Worm (Caenorhabditis elegans) whole organism, L4 larva: ENCODE measurements around the gene mig-15.
A peak's percentile ranks its signal among the peaks of the same experiment; 100 is the strongest.

ENCODE experiments used
- D1046.2 ChIP-seq: fragments of 200-800 bp; sonication (Bioruptor generic); IDR thresholded peaks from 2 replicates; pipeline ENCODE4 v1.3.6; 2022; ENCODE audit warnings: missing genetic modification characterization, missing compliant biosample characterization
- F10B5.3 ChIP-seq: sonication (generic microtip); optimal IDR thresholded peaks from 2 replicates; lab custom pipeline; 2016; ENCODE audit warnings: mild to moderate bottlenecking, missing genetic modification characterization, missing compliant biosample characterization
- F37D6.2 ChIP-seq: sonication (generic microtip); optimal IDR thresholded peaks from 2 replicates; lab custom pipeline; 2016; ENCODE audit warnings: mild to moderate bottlenecking, missing genetic modification characterization, missing compliant biosample characterization
- F44E2.7 ChIP-seq: fragments of 200-800 bp; sonication (Bioruptor generic); IDR thresholded peaks from 2 replicates; pipeline ENCODE4 v2.1.2; 2022; ENCODE audit warnings: missing genetic modification characterization, missing compliant biosample characterization
- T20F7.1 ChIP-seq: fragments of 200-800 bp; sonication (Bioruptor generic); optimal IDR thresholded peaks from 2 replicates; lab custom pipeline; 2018; ENCODE audit warnings: mild to moderate bottlenecking, missing genetic modification characterization, missing compliant biosample characterization
- Y48G9A.11 ChIP-seq: fragments of 200-800 bp; sonication (Bioruptor generic); IDR thresholded peaks from 2 replicates; pipeline ENCODE4 v1.3.6; 2022; ENCODE audit warnings: missing genetic modification reagents, missing genetic modification characterization, missing compliant biosample characterization
- Y5F2A.4 ChIP-seq: fragments of 200-800 bp; sonication (Bioruptor generic); optimal IDR thresholded peaks from 2 replicates; lab custom pipeline; 2018; ENCODE audit warnings: mild to moderate bottlenecking, missing genetic modification characterization, missing compliant biosample characterization
- Y75B8A.6 ChIP-seq: fragments of 200-800 bp; sonication (Bioruptor generic); IDR thresholded peaks from 2 replicates; pipeline ENCODE4 v1.3.6; 2022; ENCODE audit warnings: missing genetic modification reagents, missing genetic modification characterization, missing compliant biosample characterization
- ZK546.5 ChIP-seq, 2 experiments: sonication (generic microtip); optimal IDR thresholded peaks; 2 replicates each; lab custom pipeline; 2017; ENCODE audit warnings: missing biosample characterization in 2 of 2, missing genetic modification characterization in 2 of 2
- aha-1 ChIP-seq: fragments of 150-350 bp; peaks from one replicate; lab custom pipeline; 2014; ENCODE audit warnings: missing biosample characterization, missing genetic modification characterization
- ama-1 ChIP-seq: fragments of 150-350 bp; optimal IDR thresholded peaks from 2 replicates; lab custom pipeline; 2014; ENCODE audit warnings: inconsistent platforms, mixed read lengths
- arid-1 ChIP-seq: fragments of 200-800 bp; sonication (Bioruptor generic); conservative IDR thresholded peaks from 2 replicates; pipeline ENCODE4 v1.3.6; 2022; ENCODE audit warnings: missing genetic modification reagents, missing genetic modification characterization, missing compliant biosample characterization
- ceh-32 ChIP-seq: sonication (generic microtip); optimal IDR thresholded peaks from 2 replicates; lab custom pipeline; 2016; ENCODE audit warnings: mild to moderate bottlenecking, missing genetic modification characterization, missing compliant biosample characterization; ENCODE audit not compliant: poor library complexity
- daf-12 ChIP-seq: fragments of 150-350 bp; optimal IDR thresholded peaks from 2 replicates; lab custom pipeline; 2014; ENCODE audit warnings: missing biosample characterization, missing genetic modification reagents, missing genetic modification characterization
- daf-16 ChIP-seq, 3 experiments: sonication (generic microtip); optimal IDR thresholded peaks; 2 replicates each; lab custom pipeline; 2016 to 2017; ENCODE audit warnings: missing genetic modification characterization in 3 of 3, missing genetic modification reagents in 3 of 3, mild to moderate bottlenecking in 2 of 3, missing compliant biosample characterization in 2 of 3, missing biosample characterization in 1 of 3, moderate library complexity in 1 of 3
- daf-8 ChIP-seq: fragments of 200-800 bp; sonication (Bioruptor generic); IDR thresholded peaks from 2 replicates; pipeline ENCODE4 v1.3.6; 2022; ENCODE audit warnings: missing genetic modification characterization, missing compliant biosample characterization
- duxl-1 ChIP-seq: sonication (generic microtip); optimal IDR thresholded peaks from 2 replicates; lab custom pipeline; 2016; ENCODE audit warnings: mild to moderate bottlenecking, missing genetic modification characterization, moderate library complexity, missing compliant biosample characterization; ENCODE audit not compliant: poor library complexity
- dve-1 ChIP-seq: sonication (generic microtip); optimal IDR thresholded peaks from 2 replicates; lab custom pipeline; 2017; ENCODE audit warnings: antibody characterized with exemption, mild to moderate bottlenecking, missing genetic modification characterization, missing compliant biosample characterization; ENCODE audit not compliant: insufficient read depth
- fkh-10 ChIP-seq: fragments of 150-350 bp; optimal IDR thresholded peaks from 2 replicates; lab custom pipeline; 2014; ENCODE audit warnings: missing biosample characterization, missing genetic modification reagents, missing genetic modification characterization
- fos-1 ChIP-seq: fragments of 150-350 bp; optimal IDR thresholded peaks from 2 replicates; lab custom pipeline; 2014; ENCODE audit warnings: missing biosample characterization, missing genetic modification characterization
- hif-1 ChIP-seq, 2 experiments: sonication (generic microtip); optimal IDR thresholded peaks; 2 replicates each; lab custom pipeline; 2016 to 2017; ENCODE audit warnings: missing compliant biosample characterization in 2 of 2, missing genetic modification characterization in 2 of 2, missing genetic modification reagents in 2 of 2, missing genotype in 2 of 2, mild to moderate bottlenecking in 1 of 2
- hlh-11 ChIP-seq: fragments of 200-800 bp; sonication (Bioruptor generic); optimal IDR thresholded peaks from 2 replicates; lab custom pipeline; 2018; ENCODE audit warnings: mild to moderate bottlenecking, missing genetic modification characterization, missing compliant biosample characterization
- hlh-30 ChIP-seq: sonication (generic microtip); optimal IDR thresholded peaks from 2 replicates; lab custom pipeline; 2017; ENCODE audit warnings: antibody characterized with exemption, mild to moderate bottlenecking, missing genetic modification characterization, missing compliant biosample characterization; ENCODE audit not compliant: insufficient read depth
- hmg-1.1 ChIP-seq: fragments of 200-800 bp; sonication (Bioruptor generic); IDR thresholded peaks from 2 replicates; pipeline ENCODE4 v1.3.6; 2022; ENCODE audit warnings: missing genetic modification reagents, missing genetic modification characterization, missing compliant biosample characterization
- lin-1 ChIP-seq: fragments of 200-800 bp; sonication (Bioruptor generic); IDR thresholded peaks from 2 replicates; pipeline ENCODE4 v1.3.6; 2022; ENCODE audit warnings: missing genetic modification reagents, missing genetic modification characterization, missing compliant biosample characterization
- lin-13 ChIP-seq: fragments of 150-350 bp; optimal IDR thresholded peaks from 2 replicates; lab custom pipeline; 2014; ENCODE audit warnings: missing biosample characterization, missing genetic modification reagents, missing genetic modification characterization
- lin-15B ChIP-seq: fragments of 150-350 bp; sonication (generic microtip); optimal IDR thresholded peaks from 3 replicates; lab custom pipeline; 2014; ENCODE audit warnings: missing biosample characterization, missing genetic modification characterization
- lin-38 ChIP-seq: fragments of 200-800 bp; sonication (Bioruptor generic); IDR thresholded peaks from 2 replicates; pipeline ENCODE4 v1.3.6; 2022; ENCODE audit warnings: missing genetic modification reagents, missing genetic modification characterization, missing compliant biosample characterization
- lin-39 ChIP-seq: fragments of 150-350 bp; optimal IDR thresholded peaks from 2 replicates; lab custom pipeline; 2014; ENCODE audit warnings: missing biosample characterization, missing genetic modification reagents, missing genetic modification characterization
- mdl-1 ChIP-seq, 2 experiments: fragments of 150-350 bp in 1 of 2; sonication (generic microtip) in 1 of 2; optimal IDR thresholded peaks; 2 replicates each; lab custom pipeline; 2014 to 2017; ENCODE audit warnings: missing biosample characterization in 2 of 2, missing genetic modification characterization in 2 of 2
- mdt-29 ChIP-seq: fragments of 200-800 bp; sonication (Bioruptor generic); IDR thresholded peaks from 2 replicates; pipeline ENCODE4 v1.3.6; 2022; ENCODE audit warnings: missing genetic modification reagents, missing genetic modification characterization, missing compliant biosample characterization
- mxl-2 ChIP-seq: fragments of 200-800 bp; sonication (Bioruptor generic); conservative IDR thresholded peaks from 2 replicates; pipeline ENCODE4 v1.3.6; 2022; ENCODE audit warnings: missing genetic modification reagents, missing genetic modification characterization, missing compliant biosample characterization
- nhr-10 ChIP-seq: fragments of 150-350 bp; optimal IDR thresholded peaks from 2 replicates; lab custom pipeline; 2014; ENCODE audit warnings: missing biosample characterization, missing genetic modification characterization
- nhr-111 ChIP-seq: fragments of 200-800 bp; sonication (Bioruptor generic); optimal IDR thresholded peaks from 2 replicates; lab custom pipeline; 2018; ENCODE audit warnings: mild to moderate bottlenecking, missing genetic modification characterization, missing compliant biosample characterization
- nhr-28 ChIP-seq: fragments of 150-350 bp; optimal IDR thresholded peaks from 2 replicates; lab custom pipeline; 2014; ENCODE audit warnings: missing biosample characterization, missing genetic modification characterization
- nhr-41 ChIP-seq: fragments of 200-800 bp; sonication (Bioruptor generic); IDR thresholded peaks from 2 replicates; pipeline ENCODE4 v1.3.6; 2022; ENCODE audit warnings: missing genetic modification reagents, missing genetic modification characterization, missing compliant biosample characterization
- nhr-42 ChIP-seq: fragments of 200-800 bp; sonication (Bioruptor generic); IDR thresholded peaks from 2 replicates; pipeline ENCODE4 v1.3.6; 2022; ENCODE audit warnings: missing genetic modification characterization, missing compliant biosample characterization
- nhr-48 ChIP-seq: sonication (generic microtip); optimal IDR thresholded peaks from 2 replicates; lab custom pipeline; 2016; ENCODE audit warnings: mild to moderate bottlenecking, missing genetic modification characterization, missing compliant biosample characterization
- nhr-76 ChIP-seq: fragments of 150-350 bp; optimal IDR thresholded peaks from 2 replicates; lab custom pipeline; 2014; ENCODE audit warnings: missing biosample characterization, missing genetic modification characterization
- nhr-77 ChIP-seq: fragments of 150-350 bp; optimal IDR thresholded peaks from 2 replicates; lab custom pipeline; 2014; ENCODE audit warnings: missing biosample characterization, missing genetic modification characterization
- pha-4 ChIP-seq, 2 experiments: fragments of 150-350 bp in 1 of 2; fragments of 200-800 bp in 1 of 2; sonication (Bioruptor generic) in 1 of 2; IDR thresholded peaks in 1 of 2; optimal IDR thresholded peaks in 1 of 2; 2 replicates each; pipeline versions ENCODE4 v1.3.6 to Lab custom; 2014 to 2022; ENCODE audit warnings: missing genetic modification characterization in 2 of 2, missing genetic modification reagents in 2 of 2, missing biosample characterization in 1 of 2, missing compliant biosample characterization in 1 of 2
- php-3 ChIP-seq: fragments of 200-800 bp; sonication (Bioruptor generic); IDR thresholded peaks from 2 replicates; pipeline ENCODE4 v1.3.6; 2022; ENCODE audit warnings: missing genetic modification reagents, missing genetic modification characterization, missing compliant biosample characterization
- pqm-1 ChIP-seq: sonication (generic microtip); optimal IDR thresholded peaks from 2 replicates; lab custom pipeline; 2017; ENCODE audit warnings: missing biosample characterization, missing genetic modification characterization
- sdz-12 ChIP-seq: fragments of 200-800 bp; sonication (Bioruptor generic); optimal IDR thresholded peaks from 2 replicates; lab custom pipeline; 2018; ENCODE audit warnings: mild to moderate bottlenecking, missing genetic modification characterization, missing compliant biosample characterization
- skn-1 ChIP-seq: fragments of 150-350 bp; optimal IDR thresholded peaks from 2 replicates; lab custom pipeline; 2014; ENCODE audit warnings: missing biosample characterization, missing genetic modification characterization
- snpc-4 ChIP-seq: fragments of 150-350 bp; optimal IDR thresholded peaks from 2 replicates; lab custom pipeline; 2014; ENCODE audit warnings: missing biosample characterization, missing genetic modification characterization
- spr-1 ChIP-seq: sonication (generic microtip); optimal IDR thresholded peaks from 2 replicates; lab custom pipeline; 2016; ENCODE audit warnings: mild to moderate bottlenecking, missing genetic modification characterization, missing compliant biosample characterization
- zfp-2 ChIP-seq: sonication (generic microtip); optimal IDR thresholded peaks from 2 replicates; lab custom pipeline; 2016; ENCODE audit warnings: mild to moderate bottlenecking, missing genetic modification characterization, missing compliant biosample characterization
- ztf-11 ChIP-seq: fragments of 150-350 bp; optimal IDR thresholded peaks from 2 replicates; lab custom pipeline; 2014; ENCODE audit warnings: missing biosample characterization, missing genetic modification characterization
- ztf-7 ChIP-seq: fragments of 150-350 bp; optimal IDR thresholded peaks from 2 replicates; lab custom pipeline; 2014; ENCODE audit warnings: missing biosample characterization, missing genetic modification characterization

The mig-15 gene

ce11 chrX:10419743-10420142 is 8.7 kb downstream of the mig-15 start, which contains the start of gene cdk-11.2 (continued):
- TF ChIP-seq T20F7.1 (GFP tag; lab: Kevin White, UChicago) (no peak), lin-39 (tag; lab: Kevin White, UChicago) (no peak), lin-15B (no peak), lin-13 (peak; percentile 32), mdl-1 (tag; optimal IDR thresholded peaks at IDR 0.05; lab: Kevin White, UChicago) (peak in 1 of 2 experiments; percentile 64), nhr-77 (tag; lab: Kevin White, UChicago) (peak; percentile 51), snpc-4 (no peak), mxl-2 (GFP tag; lab: Robert Waterston, UW) (no peak), lin-1 (GFP tag; lab: Robert Waterston, UW) (no peak), nhr-10 (tag; lab: Kevin White, UChicago) (no peak), ama-1 (lab: Kevin White, UChicago) (no peak), aha-1 (no peak), F37D6.2 (no peak), arid-1 (GFP tag; lab: Robert Waterston, UW) (no peak), php-3 (GFP tag; lab: Robert Waterston, UW) (no peak), daf-8 (GFP tag; lab: Robert Waterston, UW) (no peak), nhr-76 (no peak), zfp-2 (tag; lab: Kevin White, UChicago) (no peak), D1046.2 (no peak), mdt-29 (GFP tag; lab: Robert Waterston, UW) (no peak), daf-12 (tag; lab: Kevin White, UChicago) (no peak), F10B5.3 (tag; lab: Kevin White, UChicago) (no peak), daf-16 (GFP tag; optimal IDR thresholded peaks at IDR 0.05; lab: Kevin White, UChicago) (no peak), daf-16 (tag; optimal IDR thresholded peaks at IDR 0.05; lab: Kevin White, UChicago) (peak; percentile 70), Y48G9A.11 (GFP tag; lab: Robert Waterston, UW) (no peak), Y75B8A.6 (GFP tag; lab: Robert Waterston, UW) (no peak), fkh-10 (GFP tag; lab: Kevin White, UChicago) (peak; percentile 48), fos-1 (no peak), ztf-11 (no peak), nhr-111 (GFP tag; lab: Kevin White, UChicago) (no peak), ceh-32 (tag; lab: Kevin White, UChicago) (no peak), nhr-41 (no peak), hlh-30 (tag; lab: Kevin White, UChicago) (peak; percentile 71), hif-1 (tag; optimal IDR thresholded peaks at IDR 0.05; lab: Kevin White, UChicago) (no peak), ztf-7 (tag; lab: Kevin White, UChicago) (peak; percentile 46), Y5F2A.4 (GFP tag; lab: Kevin White, UChicago) (no peak), lin-38 (no peak), spr-1 (tag; lab: Kevin White, UChicago) (no peak), sdz-12 (GFP tag; lab: Kevin White, UChicago) (no peak), nhr-42 (GFP tag; lab: Robert Waterston, UW) (0 out of 2 replicates have a peak, but pooled peaks have one; percentile 13), skn-1 (tag; lab: Kevin White, UChicago) (no peak), nhr-28 (tag; lab: Kevin White, UChicago) (peak; percentile 77), dve-1 (tag; lab: Kevin White, UChicago) (no peak), hlh-11 (tag; lab: Kevin White, UChicago) (peak; percentile 58), nhr-48 (no peak), F44E2.7 (GFP tag; lab: Robert Waterston, UW) (no peak), pqm-1 (tag; lab: Kevin White, UChicago) (peak; percentile 24), pha-4 (GFP tag; IDR thresholded peaks at IDR 0.05; lab: Robert Waterston, UW) (no peak), pha-4 (tag; optimal IDR thresholded peaks at IDR 0.05; lab: Kevin White, UChicago) (peak; percentile 94), duxl-1 (tag; lab: Kevin White, UChicago) (no peak), ZK546.5 (tag; optimal IDR thresholded peaks at IDR 0.05; lab: Kevin White, UChicago) (no peak), hmg-1.1 (GFP tag; lab: Robert Waterston, UW) (peak; percentile 43; the same call in 1 of the 2 replicates)
